Worm (Caenorhabditis elegans) whole organism, L4/young adult: ENCODE measurements around the gene srg-30.

Experiments
- W03F9.2 ChIP-seq: fragments of 150-350 bp; optimal IDR thresholded peaks from 2 replicates; lab custom pipeline; 2014; ENCODE audit warnings: missing biosample characterization, missing genetic modification characterization
- dao-5 ChIP-seq: sonication (generic microtip); optimal IDR thresholded peaks from 2 replicates; lab custom pipeline; 2016; ENCODE audit warnings: missing genotype, missing genetic modification characterization, moderate library complexity, missing compliant biosample characterization
- him-1 ChIP-seq: sonication (generic microtip); optimal IDR thresholded peaks from 2 replicates; lab custom pipeline; 2016; ENCODE audit warnings: missing genotype, missing genetic modification reagents, missing genetic modification characterization, missing compliant biosample characterization

DNA sequence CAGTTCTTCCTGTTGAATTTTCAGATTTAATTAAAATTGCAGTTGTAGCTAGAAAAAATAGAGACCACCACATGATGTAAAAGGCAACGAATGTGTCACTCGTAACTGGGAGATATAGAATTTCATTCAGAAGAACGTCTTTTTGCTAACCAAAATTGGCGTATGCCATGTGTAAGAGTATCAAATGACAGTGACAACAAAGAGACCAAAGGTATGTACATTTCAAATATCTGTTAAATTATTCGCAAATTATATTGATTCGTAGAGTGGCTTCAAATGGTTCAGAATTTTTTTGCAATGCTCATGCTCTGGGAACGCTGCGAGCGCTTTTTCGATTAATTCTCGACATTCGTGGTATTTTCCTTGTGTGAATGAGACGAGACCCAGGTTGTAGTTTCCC, 44.2 kb upstream of the srg-30 start, which contains the start of gene T25F10.4:
- TF ChIP-seq dao-5 (tag; lab: Kevin White, UChicago) (no peak), him-1 (tag; lab: Kevin White, UChicago) (no peak), W03F9.2 (tag; lab: Kevin White, UChicago) (no peak)
